Worm (Caenorhabditis elegans) whole organism, late embryonic: ENCODE measurements around the gene ard-1.

Source experiments
- K09A11.1 ChIP-seq: sonication (generic microtip); optimal IDR thresholded peaks from 2 replicates; lab custom pipeline; 2017; ENCODE audit warnings: antibody characterized with exemption, mild to moderate bottlenecking, missing genetic modification characterization, missing compliant biosample characterization; ENCODE audit not compliant: insufficient read depth
- ama-1 ChIP-seq: fragments of 150-350 bp; optimal IDR thresholded peaks from 2 replicates; lab custom pipeline; 2014
- ceh-9 ChIP-seq: sonication (generic microtip); optimal IDR thresholded peaks from 2 replicates; lab custom pipeline; 2016; ENCODE audit warnings: mild to moderate bottlenecking, missing genetic modification characterization, inconsistent platforms, missing compliant biosample characterization
- sox-4 ChIP-seq: sonication (generic microtip); optimal IDR thresholded peaks from 2 replicates; lab custom pipeline; 2017; ENCODE audit warnings: mild to moderate bottlenecking, missing genetic modification characterization, inconsistent platforms, missing compliant biosample characterization

DNA sequence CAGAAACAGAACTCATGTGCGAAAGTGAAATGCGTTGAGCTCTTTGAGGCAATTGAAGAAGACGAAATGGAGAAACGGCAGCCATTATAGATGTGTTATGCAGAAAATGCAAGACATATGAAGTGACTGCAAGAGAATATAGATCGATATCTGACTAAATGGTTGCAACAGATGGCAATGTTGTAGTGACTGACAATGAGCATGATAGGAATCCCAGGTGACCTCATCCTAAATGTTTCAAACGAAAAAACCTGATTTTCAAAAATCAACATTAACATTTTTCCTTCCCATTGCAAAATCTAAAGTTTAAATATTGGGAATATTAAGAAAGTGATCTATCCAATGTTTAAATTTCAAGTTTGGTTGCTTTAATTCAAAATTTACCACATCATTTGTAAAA, 29.6 kb downstream of the ard-1 start, which contains the start of gene C08F8.15:
- TF ChIP-seq ama-1 (lab: Kevin White, UChicago) (no peak), K09A11.1 (tag; lab: Kevin White, UChicago) (no peak), ceh-9 (tag; lab: Kevin White, UChicago) (no peak), sox-4 (no peak)
